Fruit fly (Drosophila melanogaster) whole organism, embryonic: ENCODE results near the gene Dup99B.

Experiments
- Atf-2 ChIP-seq: fragments of 200-800 bp; sonication (Bioruptor generic); optimal IDR thresholded peaks from 2 replicates; lab custom pipeline; 2016; ENCODE audit warnings: missing biosample characterization, missing genetic modification characterization
- Blimp-1 ChIP-seq: fragments of 200-800 bp; sonication (Bioruptor generic); optimal IDR thresholded peaks from 3 replicates; lab custom pipeline; 2018; ENCODE audit warnings: missing biosample characterization, missing genetic modification characterization, mild to moderate bottlenecking, moderate library complexity, missing genetic modification reagents
- CG1024 ChIP-seq: fragments of 200-800 bp; sonication (Bioruptor generic); IDR thresholded peaks from 2 replicates; pipeline ENCODE4 v1.3.6; 2022; ENCODE audit warnings: missing biosample characterization, missing genetic modification characterization
- CG10267 ChIP-seq: fragments of 200-800 bp; sonication (Bioruptor generic); optimal IDR thresholded peaks from 2 replicates; lab custom pipeline; 2018; ENCODE audit warnings: missing biosample characterization, mild to moderate bottlenecking, missing genetic modification characterization, moderate library complexity
- CG12071 ChIP-seq: fragments of 200-800 bp; sonication (Bioruptor generic); optimal IDR thresholded peaks from 3 replicates; lab custom pipeline; 2018; ENCODE audit warnings: missing biosample characterization, mild to moderate bottlenecking, missing genetic modification characterization
- CG1233 ChIP-seq: fragments of 200-800 bp; sonication (Bioruptor generic); optimal IDR thresholded peaks from 4 replicates; lab custom pipeline; 2018; ENCODE audit warnings: missing biosample characterization, mild to moderate bottlenecking, missing genetic modification characterization
- CG12391 ChIP-seq: fragments of 200-800 bp; sonication (Bioruptor generic); optimal IDR thresholded peaks from 3 replicates; lab custom pipeline; 2018; ENCODE audit warnings: missing biosample characterization, mild to moderate bottlenecking, missing genetic modification characterization, moderate library complexity
- CG12942 ChIP-seq: fragments of 200-800 bp; sonication (Bioruptor generic); optimal IDR thresholded peaks from 3 replicates; lab custom pipeline; 2016; ENCODE audit warnings: missing biosample characterization, missing genetic modification characterization
- CG13287 ChIP-seq: fragments of 200-800 bp; sonication (Bioruptor generic); IDR thresholded peaks from 2 replicates; pipeline ENCODE4 v1.3.6; 2022; ENCODE audit warnings: missing biosample characterization, missing genetic modification characterization; ENCODE audit not compliant: partially characterized antibody
- CG13624 ChIP-seq: fragments of 200-800 bp; sonication (Bioruptor generic); optimal IDR thresholded peaks from 2 replicates; lab custom pipeline; 2016; ENCODE audit warnings: missing biosample characterization, missing genetic modification characterization
- CG17328 ChIP-seq: fragments of 200-800 bp; sonication (Bioruptor generic); IDR thresholded peaks from 2 replicates; pipeline ENCODE4 v1.3.6; 2022; ENCODE audit warnings: missing biosample characterization, missing genetic modification characterization
- CG17829 ChIP-seq: fragments of 200-800 bp; optimal IDR thresholded peaks from 2 replicates; lab custom pipeline; 2019; ENCODE audit warnings: missing biosample characterization, mild to moderate bottlenecking, missing genetic modification characterization, moderate library complexity
- CG2202 ChIP-seq: fragments of 200-800 bp; sonication (Bioruptor generic); optimal IDR thresholded peaks from 2 replicates; lab custom pipeline; 2018; ENCODE audit warnings: missing biosample characterization, mild to moderate bottlenecking, missing genetic modification characterization
- CG2678 ChIP-seq: fragments of 200-800 bp; sonication (Bioruptor generic); optimal IDR thresholded peaks from 3 replicates; lab custom pipeline; 2019; ENCODE audit warnings: missing biosample characterization, mild to moderate bottlenecking, missing genetic modification characterization, moderate library complexity
- CG33557 ChIP-seq: fragments of 200-800 bp; sonication (Bioruptor generic); optimal IDR thresholded peaks from 2 replicates; lab custom pipeline; 2019; ENCODE audit warnings: missing biosample characterization, mild to moderate bottlenecking, missing genetic modification characterization, moderate library complexity
- CG4424 ChIP-seq: fragments of 200-800 bp; sonication (Bioruptor generic); optimal IDR thresholded peaks from 3 replicates; lab custom pipeline; 2016; ENCODE audit warnings: missing biosample characterization, missing genetic modification characterization
- CG6791 ChIP-seq: fragments of 200-800 bp; sonication (Bioruptor generic); IDR thresholded peaks from 3 replicates; pipeline ENCODE4 v1.3.6; 2022; ENCODE audit warnings: missing biosample characterization, missing genetic modification characterization; ENCODE audit not compliant: partially characterized antibody
- CG7556 ChIP-seq: fragments of 200-800 bp; sonication (Bioruptor generic); optimal IDR thresholded peaks from 2 replicates; lab custom pipeline; 2017; ENCODE audit warnings: missing biosample characterization, mild to moderate bottlenecking, missing genetic modification characterization
- CG7786 ChIP-seq: fragments of 200-800 bp; sonication (Bioruptor generic); optimal IDR thresholded peaks from 2 replicates; lab custom pipeline; 2016; ENCODE audit warnings: missing biosample characterization, missing genetic modification characterization
- CG7928 ChIP-seq: fragments of 200-800 bp; sonication (Bioruptor generic); optimal IDR thresholded peaks from 2 replicates; lab custom pipeline; 2017; ENCODE audit warnings: missing biosample characterization, mild to moderate bottlenecking, missing genetic modification characterization
- CG8388 ChIP-seq: fragments of 200-800 bp; sonication (Bioruptor generic); optimal IDR thresholded peaks from 2 replicates; lab custom pipeline; 2019; ENCODE audit warnings: missing biosample characterization, mild to moderate bottlenecking, missing genetic modification characterization, moderate library complexity
- CG9876 ChIP-seq: fragments of 200-800 bp; sonication (Bioruptor generic); optimal IDR thresholded peaks from 2 replicates; lab custom pipeline; 2016; ENCODE audit warnings: missing biosample characterization, missing genetic modification characterization
- Deaf1 ChIP-seq: fragments of 200-800 bp; optimal IDR thresholded peaks from 3 replicates; lab custom pipeline; 2019; ENCODE audit warnings: missing biosample characterization, mild to moderate bottlenecking, missing genetic modification characterization, moderate library complexity
- Dek ChIP-seq: fragments of 200-800 bp; sonication (Bioruptor generic); optimal IDR thresholded peaks from 3 replicates; lab custom pipeline; 2019; ENCODE audit warnings: missing biosample characterization, mild to moderate bottlenecking, missing genetic modification characterization, moderate library complexity
- Dip2 ChIP-seq: fragments of 200-800 bp; sonication (Bioruptor generic); IDR thresholded peaks from 2 replicates; pipeline ENCODE4 v1.3.6; 2022; ENCODE audit warnings: missing biosample characterization, missing genetic modification characterization
- Fer3 ChIP-seq: fragments of 200-800 bp; sonication (Bioruptor generic); optimal IDR thresholded peaks from 2 replicates; lab custom pipeline; 2018; ENCODE audit warnings: missing biosample characterization, mild to moderate bottlenecking, missing genetic modification characterization, moderate library complexity
- HHEX ChIP-seq: fragments of 200-800 bp; sonication (Bioruptor generic); optimal IDR thresholded peaks from 3 replicates; lab custom pipeline; 2017; ENCODE audit warnings: missing biosample characterization, mild to moderate bottlenecking, missing genetic modification characterization, missing genetic modification reagents
- Hr3 ChIP-seq: fragments of 200-800 bp; sonication (Bioruptor generic); optimal IDR thresholded peaks from 3 replicates; lab custom pipeline; 2016; ENCODE audit warnings: missing biosample characterization, missing genetic modification characterization
- Kr ChIP-seq: fragments of 200-800 bp; sonication (Bioruptor generic); optimal IDR thresholded peaks from 2 replicates; lab custom pipeline; 2017; ENCODE audit warnings: missing biosample characterization, mild to moderate bottlenecking, missing genetic modification characterization
- Lhr ChIP-seq: fragments of 200-800 bp; sonication (Bioruptor generic); optimal IDR thresholded peaks from 3 replicates; lab custom pipeline; 2017; ENCODE audit warnings: mild to moderate bottlenecking, missing biosample characterization, missing genetic modification reagents, missing genetic modification characterization
- MTF-1 ChIP-seq: fragments of 200-800 bp; sonication (Bioruptor generic); optimal IDR thresholded peaks from 2 replicates; lab custom pipeline; 2018; ENCODE audit warnings: missing biosample characterization, mild to moderate bottlenecking, missing genetic modification characterization, borderline replicate concordance
- Neu2 ChIP-seq: fragments of 200-800 bp; sonication (Bioruptor generic); optimal IDR thresholded peaks from 3 replicates; lab custom pipeline; 2016; ENCODE audit warnings: missing biosample characterization, missing genetic modification characterization, borderline replicate concordance
- PHDP ChIP-seq: fragments of 200-800 bp; sonication (Bioruptor generic); optimal IDR thresholded peaks from 3 replicates; lab custom pipeline; 2018; ENCODE audit warnings: missing biosample characterization, mild to moderate bottlenecking, missing genetic modification characterization, moderate library complexity
- Sox102F ChIP-seq: fragments of 200-800 bp; sonication (Bioruptor generic); optimal IDR thresholded peaks from 2 replicates; lab custom pipeline; 2018; ENCODE audit warnings: missing biosample characterization, mild to moderate bottlenecking, missing genetic modification characterization, moderate library complexity
- chm ChIP-seq: fragments of 200-800 bp; sonication (Bioruptor generic); IDR thresholded peaks from 2 replicates; pipeline ENCODE4 v1.3.6; 2022; ENCODE audit warnings: missing biosample characterization, missing genetic modification characterization
- da ChIP-seq: fragments of 200-800 bp; sonication (Bioruptor generic); optimal IDR thresholded peaks from 2 replicates; lab custom pipeline; 2016; ENCODE audit warnings: missing biosample characterization, missing genetic modification characterization
- en ChIP-seq: fragments of 200-800 bp; sonication (Bioruptor generic); optimal IDR thresholded peaks from 2 replicates; lab custom pipeline; 2016; ENCODE audit warnings: missing biosample characterization, missing genetic modification characterization
- esg ChIP-seq: fragments of 200-800 bp; sonication (Bioruptor generic); conservative IDR thresholded peaks from 2 replicates; pipeline ENCODE4 v1.3.6; 2022; ENCODE audit warnings: missing biosample characterization, missing genetic modification characterization
- gce ChIP-seq: fragments of 200-800 bp; sonication (Bioruptor generic); IDR thresholded peaks from 3 replicates; pipeline ENCODE4 v1.3.6; 2022; ENCODE audit warnings: missing biosample characterization, missing genetic modification characterization
- gem ChIP-seq: fragments of 200-800 bp; sonication (Bioruptor generic); optimal IDR thresholded peaks from 2 replicates; lab custom pipeline; 2019; ENCODE audit warnings: missing biosample characterization, mild to moderate bottlenecking, missing genetic modification characterization, moderate library complexity
- grau ChIP-seq: fragments of 200-800 bp; optimal IDR thresholded peaks from 3 replicates; lab custom pipeline; 2019; ENCODE audit warnings: missing biosample characterization, mild to moderate bottlenecking, missing genetic modification characterization, moderate library complexity
- insv ChIP-seq, 2 experiments: fragments of 200-800 bp; sonication (Bioruptor generic); optimal IDR thresholded peaks; 3 replicates each; lab custom pipeline; 2016 to 2018; ENCODE audit warnings: missing biosample characterization in 2 of 2, missing genetic modification characterization in 2 of 2
- nerfin-1 ChIP-seq: fragments of 200-800 bp; sonication (Bioruptor generic); optimal IDR thresholded peaks from 3 replicates; lab custom pipeline; 2019; ENCODE audit warnings: missing biosample characterization, mild to moderate bottlenecking, missing genetic modification characterization, moderate library complexity
- pfk ChIP-seq: fragments of 200-800 bp; sonication (Bioruptor generic); optimal IDR thresholded peaks from 2 replicates; lab custom pipeline; 2018; ENCODE audit warnings: missing biosample characterization, mild to moderate bottlenecking, missing genetic modification characterization, moderate library complexity
- pnt ChIP-seq: fragments of 200-800 bp; sonication (Bioruptor generic); optimal IDR thresholded peaks from 3 replicates; lab custom pipeline; 2016; ENCODE audit warnings: missing biosample characterization, missing genetic modification characterization
- sc ChIP-seq, 3 experiments: fragments of >200 bp in 2 of 3; fragments of 200-800 bp in 1 of 3; sonication (Bioruptor generic) in 1 of 3; optimal IDR thresholded peaks; 2 replicates in 2 of 3; 3 replicates in 1 of 3; lab custom pipeline; 2017; ENCODE audit warnings: mild to moderate bottlenecking in 1 of 3, missing biosample characterization in 1 of 3, missing genetic modification characterization in 1 of 3, missing genetic modification reagents in 1 of 3
- so ChIP-seq: fragments of 200-800 bp; sonication (Bioruptor generic); IDR thresholded peaks from 3 replicates; pipeline ENCODE4 v1.3.6; 2022; ENCODE audit warnings: missing biosample characterization, missing genetic modification characterization
- sob ChIP-seq: fragments of 200-800 bp; sonication (Bioruptor generic); IDR thresholded peaks from 2 replicates; pipeline ENCODE4 v1.3.6; 2022; ENCODE audit warnings: missing biosample characterization, missing genetic modification characterization
- tgo ChIP-seq: fragments of 200-800 bp; sonication (Bioruptor generic); IDR thresholded peaks from 3 replicates; pipeline ENCODE4 v1.3.6; 2022; ENCODE audit warnings: missing biosample characterization, missing genetic modification characterization
- vvl ChIP-seq: fragments of 200-800 bp; sonication (Bioruptor generic); IDR thresholded peaks from 2 replicates; pipeline ENCODE4 v1.3.6; 2022; ENCODE audit warnings: missing biosample characterization, missing genetic modification characterization

Dup99B gene

dm6 chr3R:29690539-29690852 is 24.7 kb downstream of the Dup99B start (continued):
- TF ChIP-seq Lhr (GFP tag; lab: Kevin White, UChicago): peak; percentile 2
- peak; percentile 45 for TF ChIP-seq Fer3 (tag; lab: Kevin White, UChicago)
- no peak for TF ChIP-seq pfk (GFP tag; lab: Kevin White, UChicago)
- peak; percentile 58 for TF ChIP-seq CG4424 (GFP tag; lab: Kevin White, UChicago)
- TF ChIP-seq Dip2 (GFP tag; lab: Robert Waterston, UW): no peak
- TF ChIP-seq Kr (GFP tag; lab: Kevin White, UChicago): no peak
- no peak for TF ChIP-seq CG6791 (GFP tag; lab: Robert Waterston, UW)
- peak; percentile 69 for TF ChIP-seq Sox102F
- TF ChIP-seq CG17829 (tag; lab: Kevin White, UChicago): peak; percentile 41
- no peak for TF ChIP-seq gce (GFP tag; lab: Robert Waterston, UW)
- peak; percentile 12 for TF ChIP-seq CG33557 (GFP tag; lab: Kevin White, UChicago)
- TF ChIP-seq sob (GFP tag; lab: Robert Waterston, UW): 0 out of 2 replicates have a peak, but pooled peaks have one; percentile 15
- TF ChIP-seq esg (GFP tag; lab: Robert Waterston, UW): 0 out of 2 replicates have a peak, but pooled peaks have one; percentile 38
- TF ChIP-seq tgo (GFP tag; lab: Robert Waterston, UW): peak; percentile 19; the same call in 1 of the 3 replicates
- TF ChIP-seq CG1024 (GFP tag; lab: Robert Waterston, UW): no peak
- no peak for TF ChIP-seq chm (GFP tag; lab: Robert Waterston, UW)
- peak; percentile 74 for TF ChIP-seq vvl (GFP tag; lab: Robert Waterston, UW)
- no peak for TF ChIP-seq pnt (GFP tag; lab: Kevin White, UChicago)
- no peak for TF ChIP-seq insv (GFP tag; optimal IDR thresholded peaks at IDR 0.05; lab: Kevin White, UChicago)
- peak; percentile 46 for TF ChIP-seq CG7556 (GFP tag; lab: Kevin White, UChicago)
- no peak for TF ChIP-seq so
- no peak for TF ChIP-seq sc (optimal IDR thresholded peaks at IDR 0.05; lab: Kevin White, UChicago)
- TF ChIP-seq sc (GFP tag; optimal IDR thresholded peaks at IDR 0.05; lab: Kevin White, UChicago): no peak
- peak; percentile 4 for TF ChIP-seq CG12942 (GFP tag; lab: Kevin White, UChicago)
- TF ChIP-seq Deaf1 (tag; lab: Kevin White, UChicago): no peak
- TF ChIP-seq CG2678 (tag; lab: Kevin White, UChicago): peak; percentile 62
- no peak for TF ChIP-seq MTF-1
- peak; percentile 20 for TF ChIP-seq CG7786 (GFP tag; lab: Kevin White, UChicago)
- TF ChIP-seq CG12071 (GFP tag; lab: Kevin White, UChicago): peak; percentile 9
- TF ChIP-seq CG17328 (GFP tag; lab: Robert Waterston, UW): peak; percentile 43; the same call in 1 of the 2 replicates
- TF ChIP-seq CG8388 (GFP tag; lab: Kevin White, UChicago): peak; percentile 49
- peak; percentile 67 for TF ChIP-seq Blimp-1
- TF ChIP-seq CG13624 (GFP tag; lab: Kevin White, UChicago): peak; percentile 26
- TF ChIP-seq PHDP: peak; percentile 64
- peak; percentile 61 for TF ChIP-seq CG12391 (tag; lab: Kevin White, UChicago)
- no peak for TF ChIP-seq CG9876 (GFP tag; lab: Kevin White, UChicago)
- TF ChIP-seq Dek (tag; lab: Kevin White, UChicago): peak; percentile 14
- TF ChIP-seq Neu2 (GFP tag; lab: Kevin White, UChicago): no peak
- TF ChIP-seq grau: peak; percentile 58
- TF ChIP-seq nerfin-1 (tag; lab: Kevin White, UChicago): peak; percentile 31
- TF ChIP-seq HHEX: no peak
- TF ChIP-seq CG7928 (GFP tag; lab: Kevin White, UChicago): no peak
- no peak for TF ChIP-seq CG13287 (GFP tag; lab: Robert Waterston, UW)
- peak; percentile 30 for TF ChIP-seq CG10267 (tag; lab: Kevin White, UChicago)
- peak; percentile 16 for TF ChIP-seq en (GFP tag; lab: Kevin White, UChicago)
- no peak for TF ChIP-seq CG1233 (GFP tag; lab: Kevin White, UChicago)
- peak; percentile 13 for TF ChIP-seq CG2202 (tag; lab: Kevin White, UChicago)
- TF ChIP-seq da (GFP tag; lab: Kevin White, UChicago): no peak
- TF ChIP-seq Hr3 (GFP tag; lab: Kevin White, UChicago): peak; percentile 34
- peak; percentile 12 for TF ChIP-seq Atf-2 (GFP tag; lab: Kevin White, UChicago)
- peak; percentile 72 for TF ChIP-seq gem
